Fruit fly (Drosophila melanogaster): Measurements from ENCODE around the gene CG11779.

The CG11779 gene

DNA sequence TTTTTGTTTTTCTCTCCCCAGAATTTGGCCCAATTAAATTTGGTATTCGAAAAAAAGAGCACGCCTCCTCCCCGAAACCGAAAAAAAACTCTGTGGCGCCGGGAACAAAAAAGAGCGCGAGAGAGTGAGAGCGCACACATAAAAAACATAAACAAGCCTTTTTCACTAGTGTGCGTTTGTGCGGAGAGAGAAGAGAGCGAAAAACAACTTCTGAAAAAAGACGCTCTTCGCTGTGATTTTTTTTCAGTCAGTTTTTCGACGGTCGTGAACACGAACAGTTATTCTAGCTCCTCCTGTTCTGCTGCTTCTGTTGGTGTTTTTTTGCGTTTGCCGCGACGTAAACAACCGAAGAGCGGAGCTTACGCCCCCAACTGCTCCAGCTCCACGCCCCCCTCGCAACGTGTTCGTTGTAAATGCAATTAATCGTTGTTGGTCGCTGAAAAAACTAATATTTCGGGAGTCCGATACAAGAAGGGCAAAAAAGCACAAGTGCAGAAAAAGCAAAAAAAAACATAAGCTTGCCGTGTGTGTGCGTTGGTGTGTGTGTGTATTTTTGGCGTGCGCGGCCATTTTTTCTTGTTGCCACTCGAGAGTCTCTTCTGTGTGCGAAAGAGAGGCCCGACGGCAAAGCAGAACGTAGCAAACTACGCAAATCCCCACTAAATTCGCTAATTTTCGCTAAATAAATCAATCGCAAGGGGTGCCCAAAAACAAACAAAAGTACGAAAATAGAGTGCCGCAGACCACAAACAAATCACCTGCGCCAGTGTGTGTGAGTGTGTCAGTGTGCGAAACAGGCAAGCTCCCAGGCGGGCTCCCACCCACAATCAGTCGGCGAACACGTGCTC, 4.5 kb upstream of the CG11779 start, which contains the start of gene sqz (continued):
- TF ChIP-seq pb (GFP tag; optimal IDR thresholded peaks at IDR 0.05) (no peak), ftz-f1 (GFP tag; optimal IDR thresholded peaks at IDR 0.05) (no peak), CG10431 (GFP tag; optimal IDR thresholded peaks at IDR 0.05) (peak; percentile 29), Aef1 (GFP tag; IDR thresholded peaks at IDR 0.05) (no peak), CG7786 (GFP tag; optimal IDR thresholded peaks at IDR 0.05) (no peak), Dip2 (GFP tag; IDR thresholded peaks at IDR 0.05) (no peak), CG10654 (GFP tag; optimal IDR thresholded peaks at IDR 0.05) (no peak), maf-S (GFP tag; optimal IDR thresholded peaks at IDR 0.05) (no peak), CG33557 (GFP tag; optimal IDR thresholded peaks at IDR 0.05) (no peak), wek (GFP tag; optimal IDR thresholded peaks at IDR 0.05) (peak; percentile 2), hb (GFP tag; IDR thresholded peaks at IDR 0.05; ENCODE audit: partially characterized antibody) (no peak), Hr3 (GFP tag; optimal IDR thresholded peaks at IDR 0.05) (no peak), E2f1 (GFP tag; IDR thresholded peaks at IDR 0.05) (no peak), Rfx (GFP tag; IDR thresholded peaks at IDR 0.05) (no peak), CG16779 (GFP tag; IDR thresholded peaks at IDR 0.05) (no peak), Atf-2 (GFP tag; optimal IDR thresholded peaks at IDR 0.05) (no peak), Nf-YC (tag; optimal IDR thresholded peaks at IDR 0.05) (peak; percentile 19), CG3847 (GFP tag; IDR thresholded peaks at IDR 0.05) (no peak), lmd (GFP tag; IDR thresholded peaks at IDR 0.05) (no peak), repo (GFP tag; optimal IDR thresholded peaks at IDR 0.05) (no peak), hbn (GFP tag; IDR thresholded peaks at IDR 0.05; ENCODE audit: partially characterized antibody) (peak; percentile 45; the same call in 1 of the 2 replicates), CG15601 (tag; optimal IDR thresholded peaks at IDR 0.05) (no peak), Ada2b (GFP tag; IDR thresholded peaks at IDR 0.05) (no peak), CG12391 (tag; optimal IDR thresholded peaks at IDR 0.05) (no peak), CG12299 (tag; optimal IDR thresholded peaks at IDR 0.05) (no peak), Lhr (GFP tag; optimal IDR thresholded peaks at IDR 0.05) (no peak), CG11398 (GFP tag; optimal IDR thresholded peaks at IDR 0.05) (no peak), tll (GFP tag; optimal IDR thresholded peaks at IDR 0.05) (no peak), CG15073 (GFP tag; optimal IDR thresholded peaks at IDR 0.05) (no peak), CG4730 (GFP tag; IDR thresholded peaks at IDR 0.05) (no peak), Scr (GFP tag; IDR thresholded peaks at IDR 0.05; ENCODE audit: partially characterized antibody) (peak; percentile 38), tin (GFP tag; optimal IDR thresholded peaks at IDR 0.05) (no peak), Gug (GFP tag; IDR thresholded peaks at IDR 0.05) (no peak), ro (GFP tag; IDR thresholded peaks at IDR 0.05) (no peak), Sin3A (optimal IDR thresholded peaks at IDR 0.05) (no peak), CG9609 (GFP tag; optimal IDR thresholded peaks at IDR 0.05) (no peak), Side (GFP tag; optimal IDR thresholded peaks at IDR 0.05) (no peak), CG42726 (GFP tag; IDR thresholded peaks at IDR 0.05; ENCODE audit: partially characterized antibody) (no peak; the same call in 1 of the 2 replicates), zf30C (GFP tag; optimal IDR thresholded peaks at IDR 0.05) (no peak), bbx (GFP tag; IDR thresholded peaks at IDR 0.05; ENCODE audit: partially characterized antibody) (peak; percentile 69), hth (optimal IDR thresholded peaks at IDR 0.05) (no peak), gt (GFP tag; IDR thresholded peaks at IDR 0.05) (no peak), Ptx1 (GFP tag; IDR thresholded peaks at IDR 0.05) (no peak), nau (GFP tag; optimal IDR thresholded peaks at IDR 0.05) (peak; percentile 74), CG1647 (GFP tag; optimal IDR thresholded peaks at IDR 0.05) (no peak), CG6683 (GFP tag; optimal IDR thresholded peaks at IDR 0.05) (no peak), fru (optimal IDR thresholded peaks at IDR 0.05) (no peak), Ets65A (GFP tag) (no peak), CTCF (GFP tag; optimal IDR thresholded peaks at IDR 0.05) (no peak), CG13424 (tag; optimal IDR thresholded peaks at IDR 0.05) (no peak), CG10979 (tag; optimal IDR thresholded peaks at IDR 0.05) (no peak), Xrp1 (GFP tag; IDR thresholded peaks at IDR 0.05) (no peak)

Measured in whole organism, embryonic.